Fruit fly (Drosophila melanogaster) whole organism: ENCODE results near the gene Rab14.

Experiments used
- CG8478 ChIP-seq: fragments of >200 bp; optimal IDR thresholded peaks from 2 replicates; lab custom pipeline; 2018; ENCODE audit warnings: inconsistent platforms
- Dll ChIP-seq: fragments of >200 bp; optimal IDR thresholded peaks from 2 replicates; lab custom pipeline; 2017
- EcR ChIP-seq, 2 experiments: fragments of >200 bp; optimal IDR thresholded peaks; 2 replicates each; lab custom pipeline; 2017; ENCODE audit warnings: missing biosample characterization in 2 of 2, missing genetic modification characterization in 2 of 2, missing genetic modification reagents in 2 of 2
- pan ChIP-seq: fragments of >200 bp; optimal IDR thresholded peaks from 2 replicates; lab custom pipeline; 2017
- psq ChIP-seq: fragments of >200 bp; optimal IDR thresholded peaks from 2 replicates; lab custom pipeline; 2017
- usp ChIP-seq: fragments of >200 bp; optimal IDR thresholded peaks from 2 replicates; lab custom pipeline; 2017; ENCODE audit warnings: missing biosample characterization, missing genetic modification characterization, mixed read lengths

The Rab14 gene

DNA sequence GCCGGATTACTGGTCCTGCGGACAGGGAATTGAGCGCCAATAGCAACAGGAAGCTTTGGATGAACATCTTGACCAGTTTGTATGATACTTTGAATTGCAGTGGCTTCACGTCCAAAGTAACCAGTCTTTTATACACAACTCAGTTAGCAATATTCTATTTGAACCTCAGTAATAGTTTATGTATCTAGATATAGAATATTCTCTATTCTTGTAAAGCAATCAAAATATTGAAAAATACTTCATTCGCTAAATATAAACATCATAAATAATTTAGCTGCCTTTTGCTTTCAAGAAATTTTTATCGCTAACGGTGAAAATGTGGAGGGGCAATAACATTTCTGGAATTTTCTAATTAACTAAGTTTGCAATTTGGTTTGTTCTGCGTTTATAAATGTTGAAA is 8.4 kb upstream of the Rab14 start, which contains the start of gene Send2:
Send2 (minus strand) TSS at position 101 of the 400 bp plus-strand sequence.
- TF ChIP-seq usp (GFP tag; lab: Kevin White, UChicago) (no peak), psq (lab: Kevin White, UChicago) (no peak), CG8478 (no peak), pan (lab: Kevin White, UChicago) (no peak), Dll (lab: Kevin White, UChicago) (no peak), EcR (GFP tag; optimal IDR thresholded peaks at IDR 0.05; lab: Kevin White, UChicago) (no peak)

DNA sequence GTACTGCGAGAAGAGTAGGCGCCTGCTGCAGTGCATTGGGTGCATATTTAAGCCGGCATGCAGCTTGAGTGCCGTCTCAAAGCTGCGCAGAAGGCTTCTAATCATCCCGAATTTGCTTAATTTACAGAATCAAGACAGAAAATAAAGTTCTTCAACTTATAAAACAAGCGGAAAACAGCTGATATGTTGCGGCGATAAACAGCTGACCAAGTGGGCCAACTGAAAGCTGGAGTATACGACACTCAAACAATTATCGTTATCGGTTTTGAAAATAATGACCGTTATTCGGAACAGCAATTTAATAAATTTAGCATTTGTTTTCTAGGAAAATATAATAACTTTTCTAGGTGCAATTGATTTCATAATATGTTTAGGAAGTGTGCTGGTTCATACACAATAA is 6.3 kb upstream of the Rab14 start, which contains the start of gene mTTF:
mTTF (minus strand) TSS at position 189 of the 400 bp plus-strand sequence.
- TF ChIP-seq usp (GFP tag; lab: Kevin White, UChicago) (no peak), Dll (lab: Kevin White, UChicago) (no peak), EcR (GFP tag; optimal IDR thresholded peaks at IDR 0.05; lab: Kevin White, UChicago) (no peak), CG8478 (no peak), psq (lab: Kevin White, UChicago) (no peak), pan (lab: Kevin White, UChicago) (no peak)

DNA sequence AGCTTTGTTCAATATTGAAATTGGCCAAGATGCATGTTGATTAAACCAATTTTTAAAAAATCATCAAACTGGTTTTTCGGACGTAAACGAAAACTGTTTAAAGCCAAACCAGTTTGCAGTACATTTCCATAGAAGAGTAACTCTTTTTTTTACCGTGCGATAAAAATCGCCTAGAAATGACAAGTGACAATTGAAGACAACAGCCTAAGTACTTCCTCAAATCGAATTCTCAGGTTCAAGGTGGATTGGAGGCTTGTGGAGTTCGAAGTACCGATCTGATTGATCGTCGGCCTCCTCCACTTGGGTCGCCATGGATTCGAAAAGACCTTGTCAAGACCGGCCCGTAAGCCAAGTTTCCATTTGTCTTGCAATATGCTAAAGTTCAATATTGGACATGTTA is 4.4 kb upstream of the Rab14 start:
- no peak for TF ChIP-seq CG8478
- TF ChIP-seq pan (lab: Kevin White, UChicago): no peak
- TF ChIP-seq usp (GFP tag; lab: Kevin White, UChicago): no peak
- no peak for TF ChIP-seq EcR (GFP tag; optimal IDR thresholded peaks at IDR 0.05; lab: Kevin White, UChicago)
- no peak for TF ChIP-seq psq (lab: Kevin White, UChicago)
- TF ChIP-seq Dll (lab: Kevin White, UChicago): no peak

DNA sequence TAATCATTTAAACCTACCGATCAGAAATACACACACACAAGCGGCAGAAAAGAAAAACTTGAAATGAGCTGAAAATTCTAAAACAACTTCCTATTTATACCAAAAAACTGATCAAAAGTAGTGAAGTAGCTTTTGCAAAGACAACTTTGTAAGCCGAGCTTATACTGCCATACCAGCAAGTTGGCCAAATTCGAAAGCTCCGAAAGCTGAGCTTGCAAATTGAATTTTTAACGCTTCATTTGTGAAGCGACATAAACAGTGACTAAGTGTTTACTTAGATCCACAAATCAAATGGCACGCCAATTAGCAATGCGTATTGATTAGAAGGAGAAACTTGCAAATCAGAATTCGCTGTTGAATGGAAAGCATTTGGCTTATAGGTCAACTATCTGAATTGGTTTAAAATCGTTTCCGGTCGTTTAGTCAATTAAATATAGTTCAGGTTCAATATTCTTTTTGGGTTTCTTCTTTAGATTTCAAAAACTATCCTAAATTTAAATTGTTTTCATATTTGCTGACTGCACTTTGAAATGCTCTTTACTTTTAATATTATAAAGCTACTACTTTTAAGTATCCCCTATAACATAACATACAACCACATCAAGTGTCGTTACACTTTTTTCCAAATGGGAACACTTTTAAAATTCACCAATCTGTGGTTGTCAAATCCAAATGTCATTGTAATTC is 3.4 kb upstream of the Rab14 start, which contains the start of gene CG43052:
CG43052 (plus strand) TSS at position 637 of the 687 bp plus-strand sequence.
- TF ChIP-seq psq (lab: Kevin White, UChicago) (no peak), CG8478 (no peak), EcR (GFP tag; optimal IDR thresholded peaks at IDR 0.05; lab: Kevin White, UChicago) (no peak), pan (lab: Kevin White, UChicago) (no peak), Dll (lab: Kevin White, UChicago) (no peak), usp (GFP tag; lab: Kevin White, UChicago) (no peak)

DNA sequence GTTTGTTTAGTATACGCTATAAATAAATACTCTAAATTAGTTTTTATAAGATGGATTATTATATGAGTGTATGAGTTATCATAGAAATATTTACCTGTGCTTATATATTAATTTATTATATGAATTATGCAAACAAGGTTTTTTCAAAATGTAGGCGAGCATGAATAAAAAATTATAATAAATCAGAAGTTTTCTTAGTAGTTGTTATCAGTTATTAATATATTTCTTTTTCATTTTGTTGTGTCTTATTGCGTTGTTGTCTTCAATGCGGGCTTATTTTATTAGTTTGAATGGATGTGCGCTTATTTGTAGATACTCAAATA is 868 bp downstream of the Rab14 start:
- TF ChIP-seq pan (lab: Kevin White, UChicago): no peak
- no peak for TF ChIP-seq Dll (lab: Kevin White, UChicago)
- TF ChIP-seq CG8478: no peak
- no peak for TF ChIP-seq usp (GFP tag; lab: Kevin White, UChicago)
- TF ChIP-seq EcR (GFP tag; optimal IDR thresholded peaks at IDR 0.05; lab: Kevin White, UChicago): no peak
- TF ChIP-seq psq (lab: Kevin White, UChicago): no peak

DNA sequence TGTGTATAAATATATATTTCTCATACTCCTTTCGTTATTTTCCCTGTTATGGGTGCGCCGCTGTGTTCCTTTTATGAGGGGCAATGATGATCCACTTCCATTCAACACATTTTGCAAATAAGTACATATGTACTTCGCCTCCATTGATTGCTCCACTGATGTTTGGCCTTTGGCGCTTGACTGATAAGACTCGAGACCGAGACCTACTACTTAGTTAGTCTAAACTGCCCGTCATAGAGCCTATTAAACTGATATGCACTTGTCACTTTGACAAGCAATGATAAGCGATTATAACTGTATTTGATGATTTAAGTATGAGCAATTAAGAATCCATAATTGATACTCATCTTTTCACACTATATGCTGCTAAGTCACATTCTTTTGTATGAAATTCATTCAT is 1.3 kb downstream of the Rab14 start:
- TF ChIP-seq pan (lab: Kevin White, UChicago): no peak
- no peak for TF ChIP-seq EcR (GFP tag; optimal IDR thresholded peaks at IDR 0.05; lab: Kevin White, UChicago)

DNA sequence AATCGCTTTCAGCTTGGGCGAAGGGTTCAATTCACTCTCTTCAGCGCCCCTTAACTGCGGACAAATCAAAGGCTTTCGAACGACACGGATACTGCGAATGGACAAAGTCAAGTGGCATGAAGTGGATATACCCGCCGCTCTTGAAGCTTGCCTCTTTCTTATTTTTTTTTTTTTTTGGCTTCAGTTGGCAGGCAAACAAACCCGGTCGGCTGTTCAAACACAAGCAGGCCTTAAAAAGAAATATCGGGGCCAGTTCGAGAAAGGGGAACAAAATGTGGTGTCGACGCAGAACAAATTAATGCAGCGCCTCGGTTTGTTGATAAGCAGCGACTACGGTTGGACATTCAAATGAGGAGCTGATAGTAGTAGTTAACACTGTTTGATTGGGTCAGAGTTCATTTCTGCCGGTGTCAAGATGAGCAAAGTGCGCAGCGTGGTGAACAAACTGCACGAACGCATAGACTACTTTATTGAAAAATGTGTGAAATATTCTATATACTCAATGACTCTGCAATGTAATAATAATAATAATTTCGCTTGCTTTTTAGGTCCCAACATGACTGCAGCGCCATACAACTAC is 1.9 kb downstream of the Rab14 start:
- no peak for TF ChIP-seq pan (lab: Kevin White, UChicago)
- TF ChIP-seq EcR (GFP tag; optimal IDR thresholded peaks at IDR 0.05; lab: Kevin White, UChicago): no peak
- no peak for TF ChIP-seq CG8478
- no peak for TF ChIP-seq psq (lab: Kevin White, UChicago)
- TF ChIP-seq usp (GFP tag; lab: Kevin White, UChicago): no peak
- TF ChIP-seq Dll (lab: Kevin White, UChicago): no peak

DNA sequence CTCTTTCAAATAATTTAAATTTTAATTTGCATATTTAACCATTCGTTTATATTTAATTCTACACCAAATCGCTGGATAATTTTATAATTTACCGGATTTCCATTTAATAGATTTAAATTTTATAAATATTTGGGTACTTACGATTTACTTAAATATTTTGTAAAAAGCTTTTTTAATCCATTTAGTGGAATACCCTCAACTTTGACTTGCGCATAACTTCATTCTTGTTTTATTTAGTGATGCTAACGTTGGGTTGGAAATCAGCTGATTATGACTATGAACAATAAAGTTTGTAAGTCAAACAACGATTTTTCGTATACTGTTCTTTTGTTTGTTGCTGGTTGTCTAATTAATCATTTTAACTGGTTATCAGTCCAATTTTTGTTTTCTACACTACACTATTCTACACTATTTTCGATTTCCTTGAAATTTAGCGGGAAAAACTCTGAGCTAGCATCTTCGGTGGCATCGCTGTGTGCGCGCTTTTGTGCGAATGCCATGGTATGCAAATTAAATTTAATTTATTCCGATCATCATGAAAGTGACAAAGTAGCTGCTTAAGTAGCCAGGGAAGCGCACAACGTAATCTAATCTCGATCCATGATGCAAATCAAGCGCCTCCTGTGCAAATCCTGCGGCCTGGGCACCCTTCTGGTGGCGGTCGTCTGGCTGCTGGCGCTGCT is 4.0 kb downstream of the Rab14 start, which contains the start of gene Pgant35A:
Pgant35A (plus strand) TSS at position 473 of the 683 bp plus-strand sequence.
- TF ChIP-seq psq (lab: Kevin White, UChicago): no peak
- no peak for TF ChIP-seq Dll (lab: Kevin White, UChicago)
- TF ChIP-seq CG8478: no peak
- no peak for TF ChIP-seq usp (GFP tag; lab: Kevin White, UChicago)
- TF ChIP-seq EcR (GFP tag; optimal IDR thresholded peaks at IDR 0.05; lab: Kevin White, UChicago): no peak
- no peak for TF ChIP-seq pan (lab: Kevin White, UChicago)

DNA sequence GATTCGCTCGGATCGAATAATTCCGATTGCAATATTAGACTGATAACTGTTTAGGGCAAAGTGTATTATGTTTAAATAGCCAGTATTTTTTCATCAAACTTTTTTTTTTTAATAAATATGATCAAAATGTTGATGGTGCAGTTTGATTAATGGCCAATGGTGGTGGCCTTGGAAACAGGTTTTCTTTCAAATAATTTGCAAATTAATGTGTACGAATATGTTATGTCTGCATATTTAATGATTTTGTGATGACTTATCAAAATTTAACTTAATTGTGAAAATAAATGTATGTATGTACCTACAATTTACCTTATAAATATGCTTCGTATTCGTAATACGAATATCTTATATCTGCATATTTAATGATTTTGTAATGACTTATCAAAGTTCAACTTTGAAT is 6.3 kb downstream of the Rab14 start:
- TF ChIP-seq usp (GFP tag; lab: Kevin White, UChicago) (no peak), CG8478 (no peak), pan (lab: Kevin White, UChicago) (no peak), Dll (lab: Kevin White, UChicago) (no peak), psq (lab: Kevin White, UChicago) (no peak), EcR (GFP tag; optimal IDR thresholded peaks at IDR 0.05; lab: Kevin White, UChicago) (no peak)

DNA sequence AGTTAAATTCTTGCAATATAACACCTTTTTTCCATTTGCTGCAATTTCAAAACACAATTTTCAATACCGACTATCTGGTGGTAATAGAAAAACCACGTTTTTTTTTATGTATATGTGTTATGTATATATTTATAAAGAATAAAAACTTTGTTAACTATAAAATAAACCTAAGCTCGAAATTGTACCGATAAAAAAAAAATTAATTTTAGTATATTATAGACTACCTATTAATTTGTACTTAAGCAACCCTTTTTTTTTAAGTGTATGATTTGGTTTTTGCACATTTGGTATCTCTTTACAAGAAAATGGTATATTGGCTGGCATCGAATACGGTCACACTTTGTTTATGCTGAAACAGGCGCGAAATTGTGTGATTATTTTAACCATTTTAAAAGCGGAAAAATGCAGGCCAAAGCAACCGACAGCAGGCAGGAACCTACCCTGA is 6.8 kb downstream of the Rab14 start, which contains the start of gene spel1:
spel1 (plus strand) TSS at position 334 of the 445 bp plus-strand sequence.
- TF ChIP-seq CG8478: no peak
- TF ChIP-seq Dll (lab: Kevin White, UChicago): no peak
- no peak for TF ChIP-seq psq (lab: Kevin White, UChicago)
- TF ChIP-seq EcR (GFP tag; optimal IDR thresholded peaks at IDR 0.05; lab: Kevin White, UChicago): no peak
- no peak for TF ChIP-seq usp (GFP tag; lab: Kevin White, UChicago)
- TF ChIP-seq pan (lab: Kevin White, UChicago): no peak

DNA sequence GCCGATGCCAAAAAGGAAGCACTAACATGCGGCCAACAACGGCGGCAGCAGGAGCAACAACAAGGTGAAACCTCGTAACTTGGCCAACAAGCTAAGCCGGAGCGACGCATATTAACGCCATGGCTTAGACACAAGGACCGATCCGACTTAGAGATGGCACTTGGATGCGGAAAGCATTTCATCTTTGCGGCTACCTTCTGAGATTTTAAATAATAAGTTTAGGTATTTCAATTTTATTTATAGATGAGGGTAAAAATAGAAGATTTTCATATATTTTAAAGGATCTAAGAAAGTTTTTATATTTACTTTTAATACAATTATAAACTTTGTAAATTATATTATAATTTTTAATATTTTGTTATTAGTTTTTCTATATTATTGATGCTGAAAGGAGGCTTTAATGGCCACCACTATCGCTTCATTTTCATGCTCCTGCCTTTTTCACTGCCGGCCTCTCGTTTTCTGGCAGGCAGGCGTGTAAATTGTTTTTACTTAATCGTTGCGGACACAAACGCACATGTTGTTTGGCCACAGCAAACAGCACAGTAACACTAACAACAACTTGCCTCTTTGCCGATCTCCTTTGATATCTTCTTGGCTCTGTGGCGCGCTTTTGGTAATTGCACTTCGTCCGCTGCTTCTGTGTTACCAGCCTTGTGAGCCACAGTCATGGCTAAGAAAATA is 11.8 kb downstream of the Rab14 start:
- TF ChIP-seq EcR (GFP tag; optimal IDR thresholded peaks at IDR 0.05; lab: Kevin White, UChicago): no peak
- no peak for TF ChIP-seq Dll (lab: Kevin White, UChicago)
- TF ChIP-seq CG8478: no peak
- TF ChIP-seq pan (lab: Kevin White, UChicago): no peak
- TF ChIP-seq psq (lab: Kevin White, UChicago): no peak
- TF ChIP-seq usp (GFP tag; lab: Kevin White, UChicago): no peak
